Fruit fly (Drosophila melanogaster): ENCODE measurements around the gene CG10949.

The CG10949 gene

DNA sequence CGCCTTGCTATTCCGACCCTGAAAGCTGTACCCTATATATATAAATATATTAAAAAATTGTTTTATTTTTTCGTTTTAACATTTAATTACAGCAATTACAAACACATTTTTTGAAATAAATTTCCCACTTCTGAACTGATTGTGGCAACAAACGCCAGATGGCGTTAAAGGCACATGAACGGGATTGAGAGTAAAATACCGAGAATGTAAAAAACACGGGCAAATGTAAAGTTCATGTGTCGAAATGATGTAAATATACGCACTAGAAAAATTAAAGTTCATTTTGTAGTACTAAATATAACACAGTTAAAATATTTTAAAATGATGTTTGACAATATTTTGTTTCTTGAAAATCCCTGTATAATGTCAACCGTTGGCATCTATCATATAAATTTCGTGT is 47.7 kb upstream of the CG10949 start (continued):
- TF ChIP-seq Lhr (GFP tag; optimal IDR thresholded peaks at IDR 0.05): peak; percentile 46
- peak; percentile 15 for TF ChIP-seq HHEX (GFP tag; optimal IDR thresholded peaks at IDR 0.05)
- TF ChIP-seq Ssrp (tag; optimal IDR thresholded peaks at IDR 0.05): peak; percentile 9
- TF ChIP-seq CG15696 (tag; optimal IDR thresholded peaks at IDR 0.05): peak; percentile 21
- no peak for TF ChIP-seq CG11398 (GFP tag; optimal IDR thresholded peaks at IDR 0.05)
- no peak for TF ChIP-seq CG1647 (GFP tag; optimal IDR thresholded peaks at IDR 0.05)
- TF ChIP-seq CG14710 (tag; optimal IDR thresholded peaks at IDR 0.05): peak; percentile 34
- TF ChIP-seq knrl (GFP tag; IDR thresholded peaks at IDR 0.05; ENCODE audit: partially characterized antibody): peak; percentile 59
- peak; percentile 30; the same call in 1 of the 2 replicates for TF ChIP-seq bbx (GFP tag; IDR thresholded peaks at IDR 0.05; ENCODE audit: partially characterized antibody)
- TF ChIP-seq unpg (GFP tag; optimal IDR thresholded peaks at IDR 0.05): peak; percentile 40
- peak; percentile 38 for TF ChIP-seq dmrt99B (tag; optimal IDR thresholded peaks at IDR 0.05)
- TF ChIP-seq ci (GFP tag; IDR thresholded peaks at IDR 0.05): peak; percentile 50; the same call in 1 of the 3 replicates
- peak; percentile 33 for TF ChIP-seq CG15269 (tag; optimal IDR thresholded peaks at IDR 0.05)
- no peak for TF ChIP-seq CG8290 (GFP tag; optimal IDR thresholded peaks at IDR 0.05)
- TF ChIP-seq CG8290 (tag; optimal IDR thresholded peaks at IDR 0.05): peak; percentile 23 to 35
- peak; percentile 49 for TF ChIP-seq CG4424 (GFP tag; optimal IDR thresholded peaks at IDR 0.05)
- peak; percentile 43 for TF ChIP-seq CG7839 (tag; optimal IDR thresholded peaks at IDR 0.05)
- peak; percentile 42 for TF ChIP-seq CG2712 (tag; optimal IDR thresholded peaks at IDR 0.05)
- TF ChIP-seq bcd (GFP tag; optimal IDR thresholded peaks at IDR 0.05): peak; percentile 28
- TF ChIP-seq CG12219 (GFP tag; optimal IDR thresholded peaks at IDR 0.05): peak; percentile 5
- no peak for TF ChIP-seq Abd-B (GFP tag; optimal IDR thresholded peaks at IDR 0.05)
- TF ChIP-seq ken (GFP tag; IDR thresholded peaks at IDR 0.05): no peak
- TF ChIP-seq gsb (GFP tag; IDR thresholded peaks at IDR 0.05): 0 out of 2 replicates have a peak, but pooled peaks have one; percentile 9
- peak; percentile 58 for TF ChIP-seq zen (tag; optimal IDR thresholded peaks at IDR 0.05)
- TF ChIP-seq CG17912 (GFP tag; optimal IDR thresholded peaks at IDR 0.05): no peak
- TF ChIP-seq sd (tag; optimal IDR thresholded peaks at IDR 0.05): no peak
- TF ChIP-seq CG2678 (tag; optimal IDR thresholded peaks at IDR 0.05): peak; percentile 30
- TF ChIP-seq dmrt11E (tag; optimal IDR thresholded peaks at IDR 0.05): peak; percentile 36
- TF ChIP-seq bigmax (GFP tag; optimal IDR thresholded peaks at IDR 0.05): no peak
- TF ChIP-seq nerfin-1 (tag; optimal IDR thresholded peaks at IDR 0.05): peak; percentile 34
- TF ChIP-seq Rfx (GFP tag; IDR thresholded peaks at IDR 0.05): 0 out of 2 replicates have a peak, but pooled peaks have one; percentile 40
- TF ChIP-seq CG17359 (tag; optimal IDR thresholded peaks at IDR 0.05): peak; percentile 47
- TF ChIP-seq twi (tag; optimal IDR thresholded peaks at IDR 0.05): peak; percentile 13
- no peak for TF ChIP-seq gcm2 (GFP tag; optimal IDR thresholded peaks at IDR 0.05)
- TF ChIP-seq CoRest (tag; optimal IDR thresholded peaks at IDR 0.05): peak; percentile 24
- peak; percentile 67; the same call in 1 of the 2 replicates for TF ChIP-seq sob (GFP tag; IDR thresholded peaks at IDR 0.05)
- no peak for TF ChIP-seq Dip2 (GFP tag; IDR thresholded peaks at IDR 0.05)
- TF ChIP-seq E2f1 (GFP tag; IDR thresholded peaks at IDR 0.05): 0 out of 2 replicates have a peak, but pooled peaks have one; percentile 10
- peak; percentile 38 for TF ChIP-seq Myb (GFP tag; optimal IDR thresholded peaks at IDR 0.05)
- TF ChIP-seq CG10431 (GFP tag; optimal IDR thresholded peaks at IDR 0.05): peak; percentile 10
- TF ChIP-seq wor (GFP tag; IDR thresholded peaks at IDR 0.05): no peak
- no peak for TF ChIP-seq CG13624 (GFP tag; optimal IDR thresholded peaks at IDR 0.05)
- no peak for TF ChIP-seq tx (GFP tag; optimal IDR thresholded peaks at IDR 0.05)
- peak; percentile 8 for TF ChIP-seq CG3281 (GFP tag; optimal IDR thresholded peaks at IDR 0.05)
- no peak for TF ChIP-seq CG16779 (GFP tag; IDR thresholded peaks at IDR 0.05)
- TF ChIP-seq CG31224 (GFP tag; IDR thresholded peaks at IDR 0.05): no peak
- peak; percentile 47 for TF ChIP-seq Lpt (GFP tag; optimal IDR thresholded peaks at IDR 0.05)
- TF ChIP-seq stwl (tag; optimal IDR thresholded peaks at IDR 0.05): peak; percentile 76
- peak; percentile 6 for TF ChIP-seq ATbp (GFP tag; optimal IDR thresholded peaks at IDR 0.05)
- no peak for TF ChIP-seq CrebB (tag; optimal IDR thresholded peaks at IDR 0.05)
